Worm (Caenorhabditis elegans) whole organism, young adult: Measurements from ENCODE around the gene Y97E10C.1.
A peak's percentile ranks its signal among the peaks of the same experiment; 100 is the strongest.

Source experiments
- B0019.2 ChIP-seq: fragments of 200-800 bp; sonication (Bioruptor generic); conservative IDR thresholded peaks from 2 replicates; pipeline ENCODE4 v1.3.6; 2022; ENCODE audit warnings: missing genetic modification reagents, missing genetic modification characterization, missing compliant biosample characterization
- F10E7.11 ChIP-seq: sonication (generic microtip); optimal IDR thresholded peaks from 2 replicates; lab custom pipeline; 2017; ENCODE audit warnings: mild to moderate bottlenecking, missing genetic modification characterization, moderate library complexity, missing compliant biosample characterization
- F22D6.2 ChIP-seq: sonication (generic microtip); optimal IDR thresholded peaks from 2 replicates; lab custom pipeline; 2016; ENCODE audit warnings: mild to moderate bottlenecking, missing genetic modification characterization, missing compliant biosample characterization
- F37B4.10 ChIP-seq: fragments of 200-800 bp; sonication (Bioruptor generic); IDR thresholded peaks from 2 replicates; pipeline ENCODE4 v1.3.6; 2022; ENCODE audit warnings: missing genetic modification characterization, missing compliant biosample characterization
- F49E8.2 ChIP-seq: sonication (generic microtip); optimal IDR thresholded peaks from 3 replicates; lab custom pipeline; 2017; ENCODE audit warnings: missing genetic modification characterization, mild to moderate bottlenecking, missing compliant biosample characterization, antibody characterized with exemption, moderate library complexity; ENCODE audit not compliant: insufficient read depth
- F57C9.4 ChIP-seq: sonication (generic microtip); optimal IDR thresholded peaks from 2 replicates; lab custom pipeline; 2017; ENCODE audit warnings: mild to moderate bottlenecking, missing genetic modification characterization, missing compliant biosample characterization
- T26A5.8 ChIP-seq: sonication (generic microtip); optimal IDR thresholded peaks from 2 replicates; lab custom pipeline; 2016; ENCODE audit warnings: missing genetic modification characterization, missing compliant biosample characterization
- Y53F4B.3 ChIP-seq: fragments of 200-800 bp; sonication (Bioruptor generic); IDR thresholded peaks from 2 replicates; pipeline ENCODE4 v1.3.6; 2022; ENCODE audit warnings: missing genetic modification reagents, missing genetic modification characterization, missing compliant biosample characterization
- Y67H2A.10 ChIP-seq: fragments of 200-800 bp; sonication (Bioruptor generic); conservative IDR thresholded peaks from 2 replicates; pipeline ENCODE4 v1.3.6; 2022; ENCODE audit warnings: missing genetic modification reagents, missing genetic modification characterization, missing compliant biosample characterization
- Y95B8A.8 ChIP-seq: fragments of 200-800 bp; sonication (Bioruptor generic); IDR thresholded peaks from 2 replicates; pipeline ENCODE4 v1.3.6; 2022; ENCODE audit warnings: missing genetic modification reagents, missing genetic modification characterization, missing compliant biosample characterization
- ZK185.1 ChIP-seq: sonication (generic microtip); optimal IDR thresholded peaks from 2 replicates; lab custom pipeline; 2016; ENCODE audit warnings: mild to moderate bottlenecking, missing genetic modification characterization, missing compliant biosample characterization; ENCODE audit not compliant: poor library complexity, severe bottlenecking
- aptf-2 ChIP-seq: fragments of 200-800 bp; sonication (Bioruptor generic); conservative IDR thresholded peaks from 2 replicates; pipeline ENCODE4 v1.3.6; 2022; ENCODE audit warnings: missing genetic modification reagents, missing genetic modification characterization, missing compliant biosample characterization
- aptf-3 ChIP-seq: fragments of 200-800 bp; sonication (Bioruptor generic); IDR thresholded peaks from 2 replicates; pipeline ENCODE4 v1.3.6; 2022; ENCODE audit warnings: missing genetic modification characterization, missing compliant biosample characterization
- atf-7 ChIP-seq: sonication (generic microtip); optimal IDR thresholded peaks from 2 replicates; lab custom pipeline; 2017; ENCODE audit warnings: mild to moderate bottlenecking, missing genetic modification characterization, missing compliant biosample characterization
- attf-3 ChIP-seq: fragments of 200-800 bp; sonication (Bioruptor generic); conservative IDR thresholded peaks from 2 replicates; pipeline ENCODE4 v1.3.6; 2022; ENCODE audit warnings: missing genetic modification reagents, missing genetic modification characterization, missing compliant biosample characterization
- attf-5 ChIP-seq: fragments of 200-800 bp; sonication (Bioruptor generic); optimal IDR thresholded peaks from 2 replicates; lab custom pipeline; 2018; ENCODE audit warnings: mild to moderate bottlenecking, missing genetic modification characterization, missing compliant biosample characterization
- bed-1 ChIP-seq: fragments of 200-800 bp; sonication (Bioruptor generic); IDR thresholded peaks from 2 replicates; pipeline ENCODE4 v1.3.6; 2022; ENCODE audit warnings: missing genetic modification reagents, missing genetic modification characterization, missing compliant biosample characterization
- ceh-100 ChIP-seq: fragments of 200-800 bp; sonication (Bioruptor generic); IDR thresholded peaks from 2 replicates; pipeline ENCODE4 v1.3.6; 2022; ENCODE audit warnings: missing genetic modification reagents, missing genetic modification characterization, missing compliant biosample characterization
- ceh-27 ChIP-seq: fragments of 200-800 bp; sonication (Bioruptor generic); optimal IDR thresholded peaks from 2 replicates; lab custom pipeline; 2018; ENCODE audit warnings: mild to moderate bottlenecking, missing genetic modification characterization, moderate library complexity, missing compliant biosample characterization
- dox-1 ChIP-seq: fragments of 200-800 bp; sonication (Bioruptor generic); IDR thresholded peaks from 2 replicates; pipeline ENCODE4 v1.3.6; 2022; ENCODE audit warnings: missing genetic modification reagents, missing genetic modification characterization, missing compliant biosample characterization
- dpff-1 ChIP-seq: sonication (generic microtip); optimal IDR thresholded peaks from 2 replicates; lab custom pipeline; 2017; ENCODE audit warnings: mild to moderate bottlenecking, missing genetic modification characterization, missing compliant biosample characterization
- ekl-4 ChIP-seq: fragments of 200-800 bp; sonication (Bioruptor generic); IDR thresholded peaks from 2 replicates; pipeline ENCODE4 v1.3.6; 2022; ENCODE audit warnings: missing genetic modification reagents, missing genetic modification characterization, missing compliant biosample characterization
- ets-4 ChIP-seq: fragments of 200-800 bp; sonication (Bioruptor generic); optimal IDR thresholded peaks from 2 replicates; lab custom pipeline; 2018; ENCODE audit warnings: mild to moderate bottlenecking, missing genetic modification characterization, missing compliant biosample characterization
- fkh-3 ChIP-seq: sonication (generic microtip); optimal IDR thresholded peaks from 2 replicates; lab custom pipeline; 2016; ENCODE audit warnings: mild to moderate bottlenecking, missing genetic modification characterization, missing compliant biosample characterization
- gei-17 ChIP-seq: fragments of 200-800 bp; sonication (Bioruptor generic); optimal IDR thresholded peaks from 2 replicates; lab custom pipeline; 2018; ENCODE audit warnings: mild to moderate bottlenecking, missing genetic modification characterization, missing compliant biosample characterization
- him-1 ChIP-seq: sonication (generic microtip); optimal IDR thresholded peaks from 2 replicates; lab custom pipeline; 2016; ENCODE audit warnings: missing genotype, missing genetic modification reagents, missing genetic modification characterization, missing compliant biosample characterization
- hlh-26 ChIP-seq: fragments of 200-800 bp; sonication (Bioruptor generic); conservative IDR thresholded peaks from 2 replicates; pipeline ENCODE4 v1.3.6; 2022; ENCODE audit warnings: missing genetic modification reagents, missing genetic modification characterization, missing compliant biosample characterization
- hmg-1.2 ChIP-seq: fragments of 200-800 bp; sonication (Bioruptor generic); IDR thresholded peaks from 2 replicates; pipeline ENCODE4 v1.3.6; 2022; ENCODE audit warnings: missing genetic modification reagents, missing genetic modification characterization, missing compliant biosample characterization
- lag-1 ChIP-seq: fragments of 200-800 bp; sonication (Bioruptor generic); IDR thresholded peaks from 2 replicates; pipeline ENCODE4 v1.3.6; 2022; ENCODE audit warnings: missing genetic modification reagents, missing genetic modification characterization, missing compliant biosample characterization
- let-607 ChIP-seq, 2 experiments: fragments of 200-800 bp in 1 of 2; sonication (Bioruptor generic) in 1 of 2; sonication (generic microtip) in 1 of 2; optimal IDR thresholded peaks; 2 replicates each; lab custom pipeline; 2016 to 2018; ENCODE audit warnings: mild to moderate bottlenecking in 2 of 2, missing compliant biosample characterization in 2 of 2, missing genetic modification characterization in 2 of 2, moderate library complexity in 2 of 2, missing genotype in 1 of 2
- lin-26 ChIP-seq: fragments of 200-800 bp; sonication (Bioruptor generic); IDR thresholded peaks from 2 replicates; pipeline ENCODE4 v1.3.6; 2022; ENCODE audit warnings: missing genetic modification reagents, missing genetic modification characterization, missing compliant biosample characterization
- lin-54 ChIP-seq: fragments of 200-800 bp; sonication (Bioruptor generic); optimal IDR thresholded peaks from 2 replicates; lab custom pipeline; 2018; ENCODE audit warnings: mild to moderate bottlenecking, missing genetic modification characterization, missing compliant biosample characterization
- nhr-179 ChIP-seq: sonication (generic microtip); optimal IDR thresholded peaks from 2 replicates; lab custom pipeline; 2016; ENCODE audit warnings: mild to moderate bottlenecking, missing genetic modification characterization, missing compliant biosample characterization
- nhr-80 ChIP-seq: sonication (generic microtip); optimal IDR thresholded peaks from 2 replicates; lab custom pipeline; 2016; ENCODE audit warnings: missing genetic modification characterization, missing compliant biosample characterization
- nhr-90 ChIP-seq: sonication (generic microtip); optimal IDR thresholded peaks from 2 replicates; lab custom pipeline; 2016; ENCODE audit warnings: missing genotype, mild to moderate bottlenecking, missing genetic modification characterization, missing compliant biosample characterization
- pbrm-1 ChIP-seq: fragments of 200-800 bp; sonication (Bioruptor generic); IDR thresholded peaks from 2 replicates; pipeline ENCODE4 v1.3.6; 2022; ENCODE audit warnings: missing genetic modification reagents, missing genetic modification characterization, missing compliant biosample characterization
- rpc-1 ChIP-seq, 2 experiments: fragments of 150-350 bp in 1 of 2; sonication (generic microtip) in 1 of 2; optimal IDR thresholded peaks; 2 replicates each; lab custom pipeline; 2014 to 2018; ENCODE audit warnings: missing biosample characterization in 1 of 2, missing genetic modification characterization in 1 of 2, missing genetic modification reagents in 1 of 2, missing genotype in 1 of 2
- sea-2 ChIP-seq: fragments of 200-800 bp; sonication (Bioruptor generic); IDR thresholded peaks from 2 replicates; pipeline ENCODE4 v1.3.6; 2022; ENCODE audit warnings: missing genetic modification characterization, missing compliant biosample characterization
- snpc-1.3 ChIP-seq: sonication (generic microtip); optimal IDR thresholded peaks from 2 replicates; lab custom pipeline; 2017; ENCODE audit warnings: missing genetic modification characterization, mild to moderate bottlenecking, missing compliant biosample characterization, antibody characterized with exemption, moderate library complexity, missing genotype, missing genetic modification reagents; ENCODE audit not compliant: insufficient read depth
- snpc-3.4 ChIP-seq: sonication (generic microtip); optimal IDR thresholded peaks from 2 replicates; lab custom pipeline; 2017; ENCODE audit warnings: missing genetic modification characterization, mild to moderate bottlenecking, missing compliant biosample characterization, antibody characterized with exemption, moderate library complexity, missing genotype, missing genetic modification reagents
- somi-1 ChIP-seq: fragments of 200-800 bp; sonication (Bioruptor generic); optimal IDR thresholded peaks from 2 replicates; lab custom pipeline; 2018; ENCODE audit warnings: mild to moderate bottlenecking, missing genetic modification characterization, missing compliant biosample characterization
- unc-62 ChIP-seq: fragments of 150-350 bp; optimal IDR thresholded peaks from 2 replicates; lab custom pipeline; 2014; ENCODE audit warnings: missing biosample characterization, missing genetic modification reagents, missing genetic modification characterization
- xnd-1 ChIP-seq: sonication (generic microtip); optimal IDR thresholded peaks from 2 replicates; lab custom pipeline; 2016; ENCODE audit warnings: missing genotype, missing genetic modification reagents, missing genetic modification characterization, missing compliant biosample characterization
- zfh-2 ChIP-seq: fragments of 200-800 bp; sonication (Bioruptor generic); conservative IDR thresholded peaks from 2 replicates; pipeline ENCODE4 v1.3.6; 2022; ENCODE audit warnings: missing genetic modification reagents, missing genetic modification characterization, missing compliant biosample characterization
- ztf-22 ChIP-seq: fragments of 200-800 bp; sonication (Bioruptor generic); optimal IDR thresholded peaks from 2 replicates; lab custom pipeline; 2018; ENCODE audit warnings: mild to moderate bottlenecking, missing genetic modification characterization, moderate library complexity, missing compliant biosample characterization
- ztf-25 ChIP-seq: fragments of 200-800 bp; sonication (Bioruptor generic); IDR thresholded peaks from 2 replicates; pipeline ENCODE4 v1.3.6; 2022; ENCODE audit warnings: missing genetic modification reagents, missing genetic modification characterization, missing compliant biosample characterization
- ztf-3 ChIP-seq: fragments of 200-800 bp; sonication (Bioruptor generic); optimal IDR thresholded peaks from 2 replicates; lab custom pipeline; 2018; ENCODE audit warnings: mild to moderate bottlenecking, missing genetic modification characterization, missing compliant biosample characterization
- ztf-6 ChIP-seq: fragments of 200-800 bp; sonication (Bioruptor generic); IDR thresholded peaks from 2 replicates; pipeline ENCODE4 v1.3.6; 2022; ENCODE audit warnings: missing genetic modification reagents, missing genetic modification characterization, missing compliant biosample characterization

Gene Y97E10C.1

ce11 chrV:7747987-7748607, 19.4 kb downstream of the Y97E10C.1 start:
- TF ChIP-seq ZK185.1 (tag; lab: Kevin White, UChicago) (no peak), bed-1 (GFP tag; lab: Robert Waterston, UW) (no peak), pbrm-1 (GFP tag; lab: Robert Waterston, UW) (no peak), ceh-100 (GFP tag; lab: Robert Waterston, UW) (no peak), ztf-3 (GFP tag; lab: Kevin White, UChicago) (no peak), B0019.2 (GFP tag; lab: Robert Waterston, UW) (no peak), nhr-90 (tag; lab: Kevin White, UChicago) (peak; percentile 3), ztf-25 (GFP tag; lab: Robert Waterston, UW) (no peak), F57C9.4 (tag; lab: Kevin White, UChicago) (no peak), F49E8.2 (tag; lab: Kevin White, UChicago) (no peak), somi-1 (GFP tag; lab: Kevin White, UChicago) (no peak), attf-5 (no peak), ets-4 (GFP tag; lab: Kevin White, UChicago) (peak; percentile 79), snpc-3.4 (no peak), nhr-80 (peak; percentile 92), T26A5.8 (tag; lab: Kevin White, UChicago) (no peak), rpc-1 (optimal IDR thresholded peaks at IDR 0.05; lab: Kevin White, UChicago) (no peak), rpc-1 (tag; optimal IDR thresholded peaks at IDR 0.05; lab: Kevin White, UChicago) (no peak), F37B4.10 (GFP tag; lab: Robert Waterston, UW) (no peak), lin-26 (GFP tag; lab: Robert Waterston, UW) (no peak), nhr-179 (tag; lab: Kevin White, UChicago) (no peak), zfh-2 (no peak), him-1 (tag; lab: Kevin White, UChicago) (no peak), hmg-1.2 (GFP tag; lab: Robert Waterston, UW) (no peak), aptf-2 (no peak), ztf-6 (GFP tag; lab: Robert Waterston, UW) (no peak), dox-1 (GFP tag; lab: Robert Waterston, UW) (no peak; the same call in 1 of the 2 replicates), gei-17 (GFP tag; lab: Kevin White, UChicago) (no peak), Y95B8A.8 (GFP tag; lab: Robert Waterston, UW) (no peak), ceh-27 (GFP tag; lab: Kevin White, UChicago) (no peak), lag-1 (GFP tag; lab: Robert Waterston, UW) (no peak), hlh-26 (GFP tag; lab: Robert Waterston, UW) (no peak), ekl-4 (no peak), F10E7.11 (tag; lab: Kevin White, UChicago) (no peak), lin-54 (GFP tag; lab: Kevin White, UChicago) (no peak), snpc-1.3 (tag; lab: Kevin White, UChicago) (no peak), attf-3 (GFP tag; lab: Robert Waterston, UW) (no peak), Y67H2A.10 (GFP tag; lab: Robert Waterston, UW) (no peak), dpff-1 (no peak), aptf-3 (no peak), sea-2 (GFP tag; lab: Robert Waterston, UW) (no peak), let-607 (tag; optimal IDR thresholded peaks at IDR 0.05; lab: Kevin White, UChicago) (peak; percentile 90 to 94), atf-7 (tag; lab: Kevin White, UChicago) (peak; percentile 87), xnd-1 (tag; lab: Kevin White, UChicago) (no peak), Y53F4B.3 (GFP tag; lab: Robert Waterston, UW) (no peak), ztf-22 (GFP tag; lab: Kevin White, UChicago) (peak; percentile 67), fkh-3 (tag; lab: Kevin White, UChicago) (no peak), unc-62 (peak; percentile 58), F22D6.2 (no peak)
